Worm (Caenorhabditis elegans): Measurements from ENCODE around the gene twk-14.

ce11 chrV:12432111-12432510, 36.6 kb upstream of the twk-14 start, which contains the start of gene C54D10.13:
- TF ChIP-seq him-1 (tag; optimal IDR thresholded peaks at IDR 0.05) (no peak), W03F9.2 (tag; optimal IDR thresholded peaks at IDR 0.05) (no peak), dao-5 (tag; optimal IDR thresholded peaks at IDR 0.05) (no peak)
